Worm (Caenorhabditis elegans): Measurements from ENCODE around the gene C28H8.2.

ce11 chrIII:5965839-5966463 is 45.8 kb downstream of the C28H8.2 start, which contains the start of gene dct-6:
- TF ChIP-seq tab-1 (GFP tag; IDR thresholded peaks at IDR 0.05) (no peak), flt-1 (GFP tag; IDR thresholded peaks at IDR 0.05) (no peak), ztf-29 (GFP tag; IDR thresholded peaks at IDR 0.05) (no peak), ztf-23 (GFP tag; IDR thresholded peaks at IDR 0.05) (no peak), ref-1 (GFP tag; conservative IDR thresholded peaks at IDR 0.05) (no peak), klf-2 (GFP tag; conservative IDR thresholded peaks at IDR 0.05) (no peak), med-1 (GFP tag; optimal IDR thresholded peaks at IDR 0.05; ENCODE audit: insufficient read depth) (no peak), T22C8.4 (GFP tag; IDR thresholded peaks at IDR 0.05) (no peak), cog-1 (tag; optimal IDR thresholded peaks at IDR 0.05) (no peak)
